Worm (Caenorhabditis elegans) whole organism, young adult: ENCODE results near the gene Y73F8A.36.

Source experiments
- B0336.3 ChIP-seq: fragments of 200-800 bp; sonication (Bioruptor generic); IDR thresholded peaks from 2 replicates; pipeline ENCODE4 v1.3.6; 2022; ENCODE audit warnings: missing genetic modification characterization, missing compliant biosample characterization
- aptf-2 ChIP-seq: fragments of 200-800 bp; sonication (Bioruptor generic); conservative IDR thresholded peaks from 2 replicates; pipeline ENCODE4 v1.3.6; 2022; ENCODE audit warnings: missing genetic modification reagents, missing genetic modification characterization, missing compliant biosample characterization
- attf-5 ChIP-seq: fragments of 200-800 bp; sonication (Bioruptor generic); optimal IDR thresholded peaks from 2 replicates; lab custom pipeline; 2018; ENCODE audit warnings: mild to moderate bottlenecking, missing genetic modification characterization, missing compliant biosample characterization
- attf-6 ChIP-seq: fragments of 200-800 bp; sonication (Bioruptor generic); IDR thresholded peaks from 2 replicates; pipeline ENCODE4 v1.3.6; 2022; ENCODE audit warnings: missing genetic modification reagents, missing genetic modification characterization, missing compliant biosample characterization
- ceh-58 ChIP-seq: fragments of 200-800 bp; sonication (Bioruptor generic); IDR thresholded peaks from 2 replicates; pipeline ENCODE4 v1.3.6; 2022; ENCODE audit warnings: missing genetic modification characterization, missing compliant biosample characterization
- ets-4 ChIP-seq: fragments of 200-800 bp; sonication (Bioruptor generic); optimal IDR thresholded peaks from 2 replicates; lab custom pipeline; 2018; ENCODE audit warnings: mild to moderate bottlenecking, missing genetic modification characterization, missing compliant biosample characterization
- fkh-3 ChIP-seq: sonication (generic microtip); optimal IDR thresholded peaks from 2 replicates; lab custom pipeline; 2016; ENCODE audit warnings: mild to moderate bottlenecking, missing genetic modification characterization, missing compliant biosample characterization
- lin-26 ChIP-seq: fragments of 200-800 bp; sonication (Bioruptor generic); IDR thresholded peaks from 2 replicates; pipeline ENCODE4 v1.3.6; 2022; ENCODE audit warnings: missing genetic modification reagents, missing genetic modification characterization, missing compliant biosample characterization
- nfya-2 ChIP-seq: fragments of 200-800 bp; sonication (Bioruptor generic); IDR thresholded peaks from 2 replicates; pipeline ENCODE4 v1.3.6; 2022; ENCODE audit warnings: missing genetic modification reagents, missing genetic modification characterization, missing compliant biosample characterization
- snpc-3.4 ChIP-seq: sonication (generic microtip); optimal IDR thresholded peaks from 2 replicates; lab custom pipeline; 2017; ENCODE audit warnings: missing genetic modification characterization, mild to moderate bottlenecking, missing compliant biosample characterization, antibody characterized with exemption, moderate library complexity, missing genotype, missing genetic modification reagents
- unc-130 ChIP-seq: sonication (generic microtip); optimal IDR thresholded peaks from 2 replicates; lab custom pipeline; 2016; ENCODE audit warnings: missing genetic modification reagents, missing genetic modification characterization, missing compliant biosample characterization
- zfh-2 ChIP-seq: fragments of 200-800 bp; sonication (Bioruptor generic); conservative IDR thresholded peaks from 2 replicates; pipeline ENCODE4 v1.3.6; 2022; ENCODE audit warnings: missing genetic modification reagents, missing genetic modification characterization, missing compliant biosample characterization

DNA sequence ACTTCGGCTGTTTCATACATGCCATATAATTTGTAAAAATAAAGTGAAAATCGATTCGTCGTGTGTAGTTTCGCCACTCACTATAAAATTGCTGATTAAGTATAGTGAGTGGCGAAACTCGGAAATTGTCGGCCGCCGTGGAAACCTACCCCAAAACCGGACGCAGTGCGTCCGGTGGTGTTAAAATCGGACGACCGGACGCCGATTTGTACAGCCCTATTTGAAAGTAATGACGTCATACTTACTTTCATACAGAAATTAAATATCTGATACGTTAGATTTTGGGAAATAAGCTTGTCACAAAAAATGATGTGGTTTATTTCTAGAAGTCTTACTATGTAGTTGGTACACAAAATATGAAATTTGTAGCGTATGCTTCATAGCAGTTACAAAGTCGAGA is 11.5 kb upstream of the Y73F8A.36 start:
- TF ChIP-seq B0336.3 (GFP tag; lab: Robert Waterston, UW) (no peak), unc-130 (no peak), snpc-3.4 (tag; lab: Kevin White, UChicago) (peak; percentile 66), nfya-2 (GFP tag; lab: Robert Waterston, UW) (no peak), aptf-2 (GFP tag; lab: Robert Waterston, UW) (no peak), zfh-2 (GFP tag; lab: Robert Waterston, UW) (no peak), attf-5 (GFP tag; lab: Kevin White, UChicago) (no peak), ets-4 (GFP tag; lab: Kevin White, UChicago) (no peak), fkh-3 (tag; lab: Kevin White, UChicago) (no peak), lin-26 (GFP tag; lab: Robert Waterston, UW) (no peak), attf-6 (GFP tag; lab: Robert Waterston, UW) (peak; percentile 100), ceh-58 (GFP tag; lab: Robert Waterston, UW) (no peak)
